Worm (Caenorhabditis elegans) whole organism, L4 larva: ENCODE results near the gene dyf-2.

ENCODE experiments used
- attf-4 ChIP-seq: sonication (generic microtip); optimal IDR thresholded peaks from 3 replicates; lab custom pipeline; 2017; ENCODE audit warnings: missing biosample characterization, missing genetic modification characterization
- skn-1 ChIP-seq: fragments of 150-350 bp; optimal IDR thresholded peaks from 2 replicates; lab custom pipeline; 2014; ENCODE audit warnings: missing biosample characterization, missing genetic modification characterization
- snpc-4 ChIP-seq: fragments of 150-350 bp; optimal IDR thresholded peaks from 2 replicates; lab custom pipeline; 2014; ENCODE audit warnings: missing biosample characterization, missing genetic modification characterization

DNA sequence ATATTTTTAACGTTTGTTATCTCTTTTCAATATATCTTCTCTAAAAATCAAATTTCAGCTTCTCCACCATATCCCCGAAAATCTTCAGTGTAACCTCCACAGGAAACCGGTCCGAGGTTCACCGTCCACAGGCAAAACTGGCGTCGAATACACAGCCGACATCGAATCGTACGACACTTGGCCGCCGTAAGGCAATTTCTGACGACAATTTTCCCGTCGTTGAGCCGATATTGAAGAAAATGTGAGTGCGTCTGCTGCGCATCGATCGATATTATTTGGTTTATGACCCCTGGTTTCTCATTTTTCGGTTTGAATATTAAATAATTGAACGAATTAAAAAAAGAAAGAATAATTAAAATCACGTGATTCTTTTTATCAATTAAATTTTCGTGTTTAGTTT lies 966 bp upstream of the dyf-2 start, which contains the start of gene cul-2:
- no peak for TF ChIP-seq attf-4
- no peak for TF ChIP-seq skn-1 (tag; lab: Kevin White, UChicago)
- no peak for TF ChIP-seq snpc-4 (tag; lab: Kevin White, UChicago)
